Worm (Caenorhabditis elegans) whole organism, mixed stage, embryonic: ENCODE results near the gene mrpl-45.

Source experiments
- bed-3 ChIP-seq: fragments of 200-800 bp; sonication (Bioruptor generic); optimal IDR thresholded peaks from 3 replicates; lab custom pipeline; 2018; ENCODE audit warnings: mild to moderate bottlenecking, missing genetic modification characterization, moderate library complexity, missing compliant biosample characterization
- blmp-1 ChIP-seq: fragments of 150-350 bp; optimal IDR thresholded peaks from 2 replicates; lab custom pipeline; 2014; ENCODE audit warnings: missing biosample characterization, missing genetic modification characterization
- ceh-43 ChIP-seq: fragments of 200-800 bp; sonication (Bioruptor generic); optimal IDR thresholded peaks from 2 replicates; lab custom pipeline; 2018; ENCODE audit warnings: mild to moderate bottlenecking, missing genetic modification characterization, moderate library complexity, missing compliant biosample characterization
- ceh-83 ChIP-seq: fragments of 200-800 bp; sonication (Bioruptor generic); optimal IDR thresholded peaks from 2 replicates; lab custom pipeline; 2018; ENCODE audit warnings: mild to moderate bottlenecking, missing genetic modification characterization, missing compliant biosample characterization
- cnd-1 ChIP-seq: fragments of 200-800 bp; sonication (Bioruptor generic); optimal IDR thresholded peaks from 2 replicates; lab custom pipeline; 2018; ENCODE audit warnings: mild to moderate bottlenecking, missing genetic modification characterization, missing compliant biosample characterization
- elt-1 ChIP-seq: sonication (generic microtip); optimal IDR thresholded peaks from 2 replicates; lab custom pipeline; 2017; ENCODE audit warnings: missing genetic modification characterization, mild to moderate bottlenecking, missing compliant biosample characterization, antibody characterized with exemption, moderate library complexity, borderline replicate concordance; ENCODE audit not compliant: insufficient read depth
- lin-13 ChIP-seq: fragments of 150-350 bp; optimal IDR thresholded peaks from 2 replicates; lab custom pipeline; 2014; ENCODE audit warnings: missing biosample characterization, missing genetic modification characterization
- lin-32 ChIP-seq: fragments of 200-800 bp; sonication (Bioruptor generic); optimal IDR thresholded peaks from 2 replicates; lab custom pipeline; 2018; ENCODE audit warnings: mild to moderate bottlenecking, missing genetic modification characterization, missing compliant biosample characterization
- lsy-2 ChIP-seq: fragments of 150-350 bp; optimal IDR thresholded peaks from 2 replicates; lab custom pipeline; 2014; ENCODE audit warnings: missing biosample characterization, missing genetic modification characterization
- mab-5 ChIP-seq: fragments of 150-350 bp; optimal IDR thresholded peaks from 2 replicates; lab custom pipeline; 2014; ENCODE audit warnings: missing biosample characterization, missing genetic modification characterization
- mep-1 ChIP-seq: fragments of 150-350 bp; optimal IDR thresholded peaks from 2 replicates; lab custom pipeline; 2017; ENCODE audit warnings: missing biosample characterization, missing genetic modification reagents, missing genetic modification characterization, inconsistent platforms
- mls-2 ChIP-seq: sonication (generic microtip); optimal IDR thresholded peaks from 2 replicates; lab custom pipeline; 2016; ENCODE audit warnings: mild to moderate bottlenecking, missing genetic modification characterization, moderate library complexity, missing compliant biosample characterization
- nhr-12 ChIP-seq: fragments of 150-350 bp; optimal IDR thresholded peaks from 2 replicates; lab custom pipeline; 2014; ENCODE audit warnings: missing biosample characterization, missing genetic modification characterization
- nhr-2 ChIP-seq: fragments of 150-350 bp; optimal IDR thresholded peaks from 2 replicates; lab custom pipeline; 2014; ENCODE audit warnings: missing biosample characterization, missing genetic modification characterization
- nhr-28 ChIP-seq: fragments of 150-350 bp; optimal IDR thresholded peaks from 2 replicates; lab custom pipeline; 2014; ENCODE audit warnings: missing biosample characterization, missing genetic modification characterization
- nhr-76 ChIP-seq: sonication (generic microtip); optimal IDR thresholded peaks from 2 replicates; lab custom pipeline; 2017; ENCODE audit warnings: missing biosample characterization, missing genetic modification characterization
- pha-4 ChIP-seq: fragments of 150-350 bp; optimal IDR thresholded peaks from 2 replicates; lab custom pipeline; 2018; ENCODE audit warnings: missing biosample characterization, missing genetic modification reagents, missing genetic modification characterization
- snpc-4 ChIP-seq: fragments of 150-350 bp; optimal IDR thresholded peaks from 2 replicates; lab custom pipeline; 2014; ENCODE audit warnings: missing biosample characterization, missing genetic modification characterization
- sptf-1 ChIP-seq: sonication (generic microtip); optimal IDR thresholded peaks from 2 replicates; lab custom pipeline; 2017; ENCODE audit warnings: mild to moderate bottlenecking, missing genetic modification characterization, moderate library complexity, missing compliant biosample characterization
- unc-39 ChIP-seq: fragments of 150-350 bp; optimal IDR thresholded peaks from 2 replicates; lab custom pipeline; 2014; ENCODE audit warnings: missing biosample characterization, missing genetic modification characterization
- unc-62 ChIP-seq: fragments of 150-350 bp; optimal IDR thresholded peaks from 2 replicates; lab custom pipeline; 2014; ENCODE audit warnings: missing biosample characterization, missing genetic modification reagents, missing genetic modification characterization
- zip-8 ChIP-seq: fragments of 150-350 bp; optimal IDR thresholded peaks from 2 replicates; lab custom pipeline; 2014; ENCODE audit warnings: missing biosample characterization, missing genetic modification characterization

mrpl-45 gene

DNA sequence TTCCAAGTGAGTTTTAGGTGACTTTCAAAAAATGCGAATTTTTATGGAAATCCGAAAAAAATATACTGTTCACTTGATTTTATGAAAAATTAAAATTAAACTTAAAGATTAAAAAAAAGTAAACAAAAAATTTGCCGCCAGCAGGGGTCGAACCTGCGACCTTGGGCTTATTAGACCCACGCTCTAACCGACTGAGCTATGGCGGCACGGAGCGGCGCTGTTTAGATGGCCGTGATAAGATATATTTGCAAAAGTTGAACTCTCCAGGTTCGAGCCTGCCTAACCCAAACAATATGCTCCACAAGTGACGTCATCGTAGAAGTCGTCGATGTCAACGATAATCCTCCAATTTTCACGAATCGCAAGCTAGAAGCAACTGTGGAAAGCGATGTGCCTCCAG, 37.1 kb downstream of the mrpl-45 start:
- TF ChIP-seq lin-13 (tag; lab: Kevin White, UChicago) (no peak), lin-32 (GFP tag; lab: Kevin White, UChicago) (no peak), nhr-76 (no peak), nhr-28 (no peak), nhr-12 (no peak), nhr-2 (tag; lab: Kevin White, UChicago) (no peak), bed-3 (GFP tag; lab: Kevin White, UChicago) (no peak), cnd-1 (no peak), mab-5 (tag; lab: Kevin White, UChicago) (no peak), pha-4 (tag; lab: Kevin White, UChicago) (no peak)
- TF ChIP-seq, all 35 proteins: peak for 0

DNA sequence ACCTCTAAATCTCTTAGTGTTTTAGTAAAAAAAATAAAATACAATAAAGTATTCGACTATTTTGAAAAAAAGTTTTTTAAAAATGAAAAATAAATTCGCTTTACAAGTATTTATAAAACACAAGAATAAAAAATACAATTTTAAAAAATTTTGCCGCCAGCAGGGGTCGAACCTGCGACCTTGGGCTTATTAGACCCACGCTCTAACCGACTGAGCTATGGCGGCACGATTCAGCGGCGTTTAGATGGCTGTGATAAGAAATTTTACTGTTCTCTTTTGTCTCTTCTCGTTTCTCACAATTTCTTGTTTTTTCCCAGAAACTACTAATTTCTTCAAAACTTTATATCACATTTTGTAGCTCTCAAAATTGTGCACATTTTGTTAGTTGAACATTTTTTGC, 38.6 kb downstream of the mrpl-45 start:
- no peak for TF ChIP-seq ceh-43 (GFP tag; lab: Kevin White, UChicago)
- no peak for TF ChIP-seq ceh-83 (GFP tag; lab: Kevin White, UChicago)
- TF ChIP-seq, all 35 proteins: peak for 0

DNA sequence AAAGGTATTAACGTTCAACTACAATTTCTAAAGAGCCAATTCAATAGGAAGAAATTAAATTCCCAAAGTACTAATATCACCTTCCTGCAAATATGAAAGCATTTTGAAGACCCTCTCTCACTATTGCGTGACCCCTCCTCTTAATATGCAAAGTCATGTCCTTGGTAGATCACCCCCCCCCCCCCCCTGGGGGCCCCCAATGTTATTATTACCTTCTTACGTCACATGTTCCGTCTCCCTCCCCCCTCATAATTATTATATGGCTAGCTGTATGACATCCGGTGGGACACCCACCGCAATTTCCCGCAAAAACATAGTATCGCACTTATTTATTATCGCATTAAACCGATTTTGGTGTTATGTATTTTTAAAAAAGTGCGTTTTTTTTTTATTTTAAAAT, 39.9 kb downstream of the mrpl-45 start:
- TF ChIP-seq zip-8 (tag; lab: Kevin White, UChicago) (peak; percentile 55), mls-2 (tag; lab: Kevin White, UChicago) (peak; percentile 30), cnd-1 (no peak), nhr-2 (tag; lab: Kevin White, UChicago) (peak; percentile 73), sptf-1 (peak; percentile 50)

DNA sequence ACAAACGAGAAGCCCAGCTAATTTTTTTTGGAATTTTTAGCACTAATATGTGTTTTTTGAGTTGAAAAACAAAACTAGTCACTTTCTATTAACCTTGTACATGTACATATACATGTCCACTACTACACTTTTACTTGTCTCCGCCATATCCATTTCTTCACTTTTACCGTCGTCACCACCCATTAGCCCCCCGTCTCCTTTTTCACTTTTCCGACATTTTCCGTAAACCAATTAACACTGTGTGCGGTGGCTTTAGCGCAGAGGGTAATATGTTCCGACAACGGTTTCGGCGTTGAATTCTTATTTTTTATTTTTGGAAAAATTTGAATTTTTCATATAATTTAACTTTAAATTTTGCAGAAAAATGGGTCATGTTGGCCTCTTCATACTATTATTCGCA, 50.1 kb downstream of the mrpl-45 start, which contains the start of gene cdh-12:
Gene cdh-12, plus strand, starts transcription at position 365 of the 400 bp plus-strand sequence.
- TF ChIP-seq blmp-1 (tag; lab: Kevin White, UChicago) = peak; percentile 65
- TF ChIP-seq ceh-43 (GFP tag; lab: Kevin White, UChicago) = no peak
- TF ChIP-seq nhr-2 (tag; lab: Kevin White, UChicago) = no peak

DNA sequence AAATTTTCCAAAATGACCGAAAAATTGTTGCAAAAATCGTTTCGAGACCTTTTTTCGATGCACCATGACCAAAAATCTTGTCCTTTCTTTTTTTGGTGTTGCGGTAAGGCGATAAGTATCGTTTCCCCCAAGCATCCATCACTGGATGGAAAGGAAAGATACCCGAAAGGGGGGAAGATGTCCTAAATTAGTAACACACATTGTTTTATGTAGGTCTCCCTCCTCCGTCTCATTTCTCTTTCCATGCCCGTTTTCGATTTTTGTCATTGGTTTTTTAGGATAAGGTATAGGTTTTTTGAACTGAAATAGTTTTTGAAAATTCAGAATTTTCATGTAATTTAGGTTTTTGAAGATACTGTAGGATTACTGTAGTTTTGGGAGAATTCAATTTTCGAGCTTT, 52.3 kb downstream of the mrpl-45 start:
- TF ChIP-seq lsy-2 (no peak), zip-8 (tag; lab: Kevin White, UChicago) (no peak), lin-32 (GFP tag; lab: Kevin White, UChicago) (no peak), mep-1 (no peak), blmp-1 (tag; lab: Kevin White, UChicago) (no peak), ceh-43 (GFP tag; lab: Kevin White, UChicago) (no peak), ceh-83 (GFP tag; lab: Kevin White, UChicago) (no peak), snpc-4 (no peak), nhr-28 (no peak), pha-4 (tag; lab: Kevin White, UChicago) (no peak), elt-1 (tag; lab: Kevin White, UChicago) (no peak), unc-39 (tag; lab: Kevin White, UChicago) (no peak)

DNA sequence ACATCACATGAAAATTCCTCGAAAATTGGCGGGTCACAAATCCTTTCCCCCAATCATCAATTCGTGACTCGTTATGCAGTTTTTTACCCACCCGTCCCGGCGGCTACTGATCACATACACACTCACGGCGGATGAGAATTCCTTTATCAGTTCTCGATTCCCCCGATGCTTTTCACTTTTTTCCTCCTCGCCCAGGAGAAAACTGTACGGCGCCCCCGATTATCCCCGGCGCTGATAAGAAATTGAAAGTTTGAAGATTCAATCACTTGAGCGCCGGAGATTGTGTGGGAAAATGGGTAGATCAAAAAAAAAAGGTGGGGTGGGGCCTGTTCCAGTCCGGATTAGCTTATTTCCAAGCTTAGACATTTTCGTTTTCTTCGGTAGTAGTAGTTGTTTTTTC, 53.9 kb downstream of the mrpl-45 start:
- TF ChIP-seq blmp-1 (tag; lab: Kevin White, UChicago) = peak; percentile 56
- no peak for TF ChIP-seq unc-62
- TF ChIP-seq lsy-2 = no peak
- TF ChIP-seq mep-1 = no peak
- no peak for TF ChIP-seq ceh-43 (GFP tag; lab: Kevin White, UChicago)
- no peak for TF ChIP-seq mls-2 (tag; lab: Kevin White, UChicago)
- TF ChIP-seq, all 35 proteins: peak for 1
